Fruit fly (Drosophila melanogaster): Measurements from ENCODE around the gene AnxB10.
"Not testable (repeated sequence)": the region's sequence is repeated elsewhere in the genome, so short reads cannot be mapped to it uniquely, and the experiment has no call there.

AnxB10 gene

DNA sequence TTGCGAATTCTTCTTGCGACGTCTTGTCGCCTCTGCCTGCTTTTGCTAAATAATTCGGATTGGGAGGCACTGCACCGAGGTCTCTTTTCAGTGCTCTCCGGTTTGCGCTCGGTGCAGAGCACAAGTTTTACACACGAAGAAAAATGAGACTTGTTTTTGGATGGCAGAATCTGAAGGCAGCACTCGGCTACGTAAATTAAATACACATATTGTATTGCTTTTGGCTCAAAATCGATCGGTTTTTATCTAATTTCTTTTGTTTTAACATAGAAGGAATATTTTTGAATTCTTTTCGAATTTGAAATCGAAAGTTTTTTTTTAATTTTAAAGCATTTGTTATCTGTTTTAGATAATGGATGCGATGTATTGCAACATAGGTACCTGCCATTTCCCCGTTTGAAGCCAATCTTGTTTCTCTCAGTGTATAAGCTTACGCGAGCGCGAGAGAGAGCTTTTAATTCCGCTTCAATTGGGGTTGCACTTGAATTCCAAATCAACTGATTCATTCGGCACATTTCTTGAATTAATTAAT, at the start of gene AnxB10:
Gene AnxB10, minus strand, starts transcription at position 51 of the 532 bp plus-strand sequence.
- TF ChIP-seq CG8478 (optimal IDR thresholded peaks at IDR 0.05) (no peak), pan (optimal IDR thresholded peaks at IDR 0.05) (no peak), Dll (optimal IDR thresholded peaks at IDR 0.05) (no peak), EcR (GFP tag; optimal IDR thresholded peaks at IDR 0.05) (no peak), psq (optimal IDR thresholded peaks at IDR 0.05) (no peak), usp (GFP tag; optimal IDR thresholded peaks at IDR 0.05) (no peak)

DNA sequence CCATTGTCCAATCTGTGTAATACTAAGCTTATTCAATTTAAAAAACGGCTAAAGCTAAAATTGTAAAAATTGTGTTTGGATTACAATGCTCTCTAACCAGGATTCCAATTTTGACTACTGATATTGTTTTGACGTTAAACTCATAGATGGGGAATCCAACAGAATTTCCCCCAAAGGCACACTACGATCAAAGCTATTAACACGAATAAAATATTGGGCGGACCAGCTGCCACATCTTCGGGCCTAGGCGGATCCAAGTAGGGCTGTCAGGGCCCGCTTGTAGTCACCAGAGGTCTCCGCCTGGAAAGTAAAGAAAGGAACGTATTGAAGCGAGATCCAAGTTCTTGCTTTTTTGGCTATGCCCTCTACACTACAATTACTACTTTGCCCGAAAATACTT, 43.8 kb upstream of the AnxB10 start, which contains the start of gene SdicC:
Gene SdicC, minus strand, starts transcription at position 101 of the 400 bp plus-strand sequence.
- not testable (repeated sequence) for TF ChIP-seq psq, Dll, pan (optimal IDR thresholded peaks at IDR 0.05)

DNA sequence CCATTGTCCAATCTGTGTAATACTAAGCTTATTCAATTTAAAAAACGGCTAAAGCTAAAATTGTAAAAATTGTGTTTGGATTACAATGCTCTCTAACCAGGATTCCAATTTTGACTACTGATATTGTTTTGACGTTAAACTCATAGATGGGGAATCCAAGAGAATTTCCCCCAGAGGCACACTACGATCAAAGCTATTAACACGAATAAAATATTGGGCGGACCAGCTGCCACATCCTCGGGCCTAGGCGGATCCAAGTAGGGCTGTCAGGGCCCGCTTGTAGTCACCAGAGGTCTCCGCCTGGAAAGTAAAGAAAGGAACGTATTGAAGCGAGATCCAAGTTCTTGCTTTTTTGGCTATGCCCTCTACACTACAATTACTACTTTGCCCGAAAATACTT, 36.2 kb upstream of the AnxB10 start, which contains the start of gene SdicB:
Gene SdicB, minus strand, starts transcription at position 101 of the 400 bp plus-strand sequence.
- TF ChIP-seq CG8478 (optimal IDR thresholded peaks at IDR 0.05); EcR (GFP tag; optimal IDR thresholded peaks at IDR 0.05); Dll (optimal IDR thresholded peaks at IDR 0.05): not testable (repeated sequence)

DNA sequence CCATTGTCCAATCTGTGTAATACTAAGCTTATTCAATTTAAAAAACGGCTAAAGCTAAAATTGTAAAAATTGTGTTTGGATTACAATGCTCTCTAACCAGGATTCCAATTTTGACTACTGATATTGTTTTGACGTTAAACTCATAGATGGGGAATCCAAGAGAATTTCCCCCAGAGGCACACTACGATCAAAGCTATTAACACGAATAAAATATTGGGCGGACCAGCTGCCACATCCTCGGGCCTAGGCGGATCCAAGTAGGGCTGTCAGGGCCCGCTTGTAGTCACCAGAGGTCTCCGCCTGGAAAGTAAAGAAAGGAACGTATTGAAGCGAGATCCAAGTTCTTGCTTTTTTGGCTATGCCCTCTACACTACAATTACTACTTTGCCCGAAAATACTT, 28.5 kb upstream of the AnxB10 start, which contains the start of gene SdicA:
Gene SdicA, minus strand, starts transcription at position 101 of the 400 bp plus-strand sequence.
- TF ChIP-seq EcR (GFP tag; optimal IDR thresholded peaks at IDR 0.05); usp (GFP tag; optimal IDR thresholded peaks at IDR 0.05); pan (optimal IDR thresholded peaks at IDR 0.05): not testable (repeated sequence)

DNA sequence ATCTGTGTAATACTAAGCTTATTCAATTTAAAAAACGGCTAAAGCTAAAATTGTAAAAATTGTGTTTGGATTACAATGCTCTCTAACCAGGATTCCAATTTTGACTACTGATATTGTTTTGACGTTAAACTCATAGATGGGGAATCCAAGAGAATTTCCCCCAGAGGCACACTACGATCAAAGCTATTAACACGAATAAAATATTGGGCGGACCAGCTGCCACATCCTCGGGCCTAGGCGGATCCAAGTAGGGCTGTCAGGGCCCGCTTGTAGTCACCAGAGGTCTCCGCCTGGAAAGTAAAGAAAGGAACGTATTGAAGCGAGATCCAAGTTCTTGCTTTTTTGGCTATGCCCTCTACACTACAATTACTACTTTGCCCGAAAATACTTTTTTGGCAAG, 20.8 kb upstream of the AnxB10 start, which contains the start of gene Sdic3:
Gene Sdic3, minus strand, starts transcription at position 101 of the 400 bp plus-strand sequence.
- not testable (repeated sequence) for TF ChIP-seq pan (optimal IDR thresholded peaks at IDR 0.05); usp (GFP tag; optimal IDR thresholded peaks at IDR 0.05); CG8478 (optimal IDR thresholded peaks at IDR 0.05)

DNA sequence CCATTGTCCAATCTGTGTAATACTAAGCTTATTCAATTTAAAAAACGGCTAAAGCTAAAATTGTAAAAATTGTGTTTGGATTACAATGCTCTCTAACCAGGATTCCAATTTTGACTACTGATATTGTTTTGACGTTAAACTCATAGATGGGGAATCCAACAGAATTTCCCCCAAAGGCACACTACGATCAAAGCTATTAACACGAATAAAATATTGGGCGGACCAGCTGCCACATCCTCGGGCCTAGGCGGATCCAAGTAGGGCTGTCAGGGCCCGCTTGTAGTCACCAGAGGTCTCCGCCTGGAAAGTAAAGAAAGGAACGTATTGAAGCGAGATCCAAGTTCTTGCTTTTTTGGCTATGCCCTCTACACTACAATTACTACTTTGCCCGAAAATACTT, 13.1 kb upstream of the AnxB10 start, which contains the start of gene Sdic2:
Gene Sdic2, minus strand, starts transcription at position 101 of the 400 bp plus-strand sequence.
- TF ChIP-seq psq, CG8478, Dll (optimal IDR thresholded peaks at IDR 0.05): not testable (repeated sequence)

DNA sequence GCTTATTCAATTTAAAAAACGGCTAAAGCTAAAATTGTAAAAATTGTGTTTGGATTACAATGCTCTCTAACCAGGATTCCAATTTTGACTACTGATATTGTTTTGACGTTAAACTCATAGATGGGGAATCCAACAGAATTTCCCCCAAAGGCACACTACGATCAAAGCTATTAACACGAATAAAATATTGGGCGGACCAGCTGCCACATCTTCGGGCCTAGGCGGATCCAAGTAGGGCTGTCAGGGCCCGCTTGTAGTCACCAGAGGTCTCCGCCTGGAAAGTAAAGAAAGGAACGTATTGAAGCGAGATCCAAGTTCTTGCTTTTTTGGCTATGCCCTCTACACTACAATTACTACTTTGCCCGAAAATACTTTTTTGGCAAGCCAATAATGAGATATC, 5.2 kb upstream of the AnxB10 start, which contains the start of gene Sdic1:
Gene Sdic1, minus strand, starts transcription at position 101 of the 400 bp plus-strand sequence.
- TF ChIP-seq pan (optimal IDR thresholded peaks at IDR 0.05); usp (GFP tag; optimal IDR thresholded peaks at IDR 0.05); psq (optimal IDR thresholded peaks at IDR 0.05): not testable (repeated sequence)

DNA sequence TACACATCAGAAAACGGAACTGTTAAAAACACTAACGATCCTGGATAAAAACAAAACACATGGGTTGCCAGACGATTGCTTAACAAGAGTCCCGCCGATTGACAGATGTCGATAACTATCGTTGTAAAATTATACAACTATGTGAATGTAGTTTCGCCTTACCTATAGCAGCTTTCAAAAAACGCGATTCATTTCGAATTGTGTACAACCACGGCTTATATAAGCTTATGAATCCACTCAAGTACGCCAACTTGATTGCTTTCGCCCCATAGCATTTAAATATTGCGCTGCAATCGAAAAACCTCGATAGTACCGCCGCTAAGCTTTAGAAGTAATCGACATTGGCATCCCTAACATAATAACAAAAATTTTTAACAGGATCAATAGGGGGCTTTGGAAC, 3.4 kb downstream of the AnxB10 start, which contains the start of the genes CG9581 and CG9578:
Gene CG9581, minus strand, starts transcription at position 84 of the 400 bp plus-strand sequence.
Gene CG9578, plus strand, starts transcription at position 325 of the 400 bp plus-strand sequence.
- TF ChIP-seq pan (optimal IDR thresholded peaks at IDR 0.05) = no peak
- TF ChIP-seq EcR (GFP tag; optimal IDR thresholded peaks at IDR 0.05) = no peak
- TF ChIP-seq psq (optimal IDR thresholded peaks at IDR 0.05) = no peak
- TF ChIP-seq Dll (optimal IDR thresholded peaks at IDR 0.05) = no peak
- TF ChIP-seq usp (GFP tag; optimal IDR thresholded peaks at IDR 0.05) = no peak

DNA sequence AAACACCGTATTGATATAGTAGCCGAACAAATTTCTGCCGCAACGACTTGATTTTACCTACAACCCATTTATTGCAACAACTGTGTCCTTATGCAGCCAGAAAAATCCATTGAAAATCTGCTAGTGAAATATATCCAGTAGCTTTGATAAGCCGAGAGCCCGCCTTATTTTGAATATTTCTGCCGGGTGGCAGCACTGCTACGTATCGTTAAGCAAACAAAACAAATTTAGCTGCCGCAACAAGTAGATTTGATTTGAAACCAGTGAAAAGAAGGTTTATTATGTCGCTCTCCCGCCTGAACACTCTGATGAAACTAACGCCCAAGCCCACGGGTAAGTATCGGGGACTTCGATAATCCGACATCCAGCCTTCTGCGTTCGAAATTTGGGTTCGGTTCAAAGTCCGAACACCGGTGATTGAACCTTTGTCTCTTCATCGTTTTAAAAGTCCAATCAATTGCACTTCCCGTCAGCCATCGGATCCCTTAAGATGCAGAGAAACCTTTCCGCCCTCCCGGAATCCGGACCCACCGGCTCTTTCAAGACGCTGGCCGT, 6.8 kb downstream of the AnxB10 start, which contains the start of gene CG9577:
Gene CG9577, plus strand, starts transcription at position 190 of the 555 bp plus-strand sequence.
- no peak for TF ChIP-seq Dll (optimal IDR thresholded peaks at IDR 0.05)
- no peak for TF ChIP-seq usp (GFP tag; optimal IDR thresholded peaks at IDR 0.05)
- TF ChIP-seq pan (optimal IDR thresholded peaks at IDR 0.05) = no peak
- no peak for TF ChIP-seq EcR (GFP tag; optimal IDR thresholded peaks at IDR 0.05)
- no peak for TF ChIP-seq psq (optimal IDR thresholded peaks at IDR 0.05)
- TF ChIP-seq CG8478 (optimal IDR thresholded peaks at IDR 0.05) = no peak

DNA sequence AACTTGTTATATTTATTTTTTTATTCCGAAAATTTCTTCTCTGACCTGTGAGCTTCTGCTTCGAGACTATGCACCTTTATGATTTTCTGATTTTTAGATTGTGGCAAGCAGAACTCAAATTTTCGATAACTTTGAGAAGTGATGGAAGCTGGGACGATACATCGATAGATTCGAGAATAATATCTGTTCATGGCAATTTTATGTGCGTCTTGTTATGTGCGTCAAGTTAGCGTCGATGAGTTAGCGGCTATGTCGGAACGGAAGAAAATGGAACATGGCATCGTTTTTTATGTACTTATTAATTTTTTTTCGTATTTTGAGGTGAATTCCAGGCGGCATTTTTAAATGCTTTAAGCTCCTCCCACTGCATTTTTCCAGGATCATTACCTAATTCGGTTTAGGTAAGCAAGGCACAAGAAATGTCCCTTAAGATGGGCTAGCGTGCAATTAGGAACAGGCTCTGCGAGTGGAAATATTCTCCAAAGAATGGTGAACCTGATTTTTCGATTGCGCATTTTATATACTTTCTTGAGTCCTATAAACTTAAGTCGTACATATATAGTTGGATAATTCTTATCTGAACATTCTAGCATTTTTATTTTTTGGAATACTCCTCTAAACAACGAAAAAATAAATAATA, 7.4 kb downstream of the AnxB10 start, which contains the start of gene Phf7:
Gene Phf7, minus strand, starts transcription at position 58 of the 640 bp plus-strand sequence.
- TF ChIP-seq pan (optimal IDR thresholded peaks at IDR 0.05) = no peak
- no peak for TF ChIP-seq psq (optimal IDR thresholded peaks at IDR 0.05)
- TF ChIP-seq usp (GFP tag; optimal IDR thresholded peaks at IDR 0.05) = no peak
- no peak for TF ChIP-seq EcR (GFP tag; optimal IDR thresholded peaks at IDR 0.05)
- no peak for TF ChIP-seq CG8478 (optimal IDR thresholded peaks at IDR 0.05)
- no peak for TF ChIP-seq Dll (optimal IDR thresholded peaks at IDR 0.05)

DNA sequence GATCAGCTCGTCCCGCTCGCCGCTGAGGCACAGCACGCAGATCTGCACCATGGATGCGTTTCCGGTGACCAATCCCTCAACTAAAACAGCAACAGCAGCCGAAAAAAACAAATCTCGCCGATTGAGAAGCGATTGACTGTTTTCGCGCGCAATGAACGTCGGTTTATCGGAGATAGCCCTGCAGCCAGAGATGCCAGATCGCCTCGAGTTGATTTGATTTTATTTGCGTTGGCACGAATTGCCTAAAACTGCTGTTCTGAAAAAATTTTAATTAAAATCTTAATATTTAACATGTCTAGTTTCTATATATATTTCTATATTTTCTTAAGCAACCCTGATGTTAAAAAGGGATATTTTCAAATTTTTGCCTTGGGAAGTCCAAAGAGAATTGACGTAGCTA, 10.7 kb downstream of the AnxB10 start:
- TF ChIP-seq pan (optimal IDR thresholded peaks at IDR 0.05) = no peak
- TF ChIP-seq usp (GFP tag; optimal IDR thresholded peaks at IDR 0.05) = no peak
- TF ChIP-seq CG8478 (optimal IDR thresholded peaks at IDR 0.05) = no peak

DNA sequence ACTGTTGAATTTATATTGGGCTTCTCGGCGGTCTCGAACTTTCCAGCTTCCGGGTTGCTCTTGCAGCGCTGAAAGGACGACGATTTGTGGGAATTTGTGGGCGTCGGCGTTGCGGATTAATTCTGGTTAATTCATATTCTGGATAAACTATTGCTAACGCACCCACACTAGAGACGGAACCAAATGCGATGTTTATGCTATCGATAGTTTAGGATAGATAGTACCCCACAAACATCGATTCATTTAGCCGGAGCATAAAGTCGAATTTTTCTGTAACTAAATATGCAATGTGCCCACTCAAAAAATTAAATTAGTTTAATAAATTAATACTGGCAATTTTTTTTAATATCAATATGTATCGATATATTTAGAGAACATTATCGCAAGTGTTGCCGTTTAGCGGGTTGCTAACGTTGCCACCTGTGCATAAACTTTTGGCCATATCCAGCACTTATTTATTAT, 13.6 kb downstream of the AnxB10 start, which contains the start of gene Rab35:
Gene Rab35, minus strand, starts transcription at position 194 of the 462 bp plus-strand sequence.
- TF ChIP-seq psq (optimal IDR thresholded peaks at IDR 0.05) = no peak
- TF ChIP-seq EcR (GFP tag; optimal IDR thresholded peaks at IDR 0.05) = no peak
- TF ChIP-seq pan (optimal IDR thresholded peaks at IDR 0.05) = no peak
- TF ChIP-seq usp (GFP tag; optimal IDR thresholded peaks at IDR 0.05) = no peak
- no peak for TF ChIP-seq Dll (optimal IDR thresholded peaks at IDR 0.05)
